Worm (Caenorhabditis elegans) whole organism, L2 larva: ENCODE results near the gene neg-1.

Experiments used
- aly-2 ChIP-seq: fragments of 150-350 bp; optimal IDR thresholded peaks from 2 replicates; lab custom pipeline; 2014; ENCODE audit warnings: missing biosample characterization, missing genetic modification characterization
- ama-1 ChIP-seq: fragments of 150-350 bp; optimal IDR thresholded peaks from 2 replicates; lab custom pipeline; 2018; ENCODE audit warnings: inconsistent platforms
- crh-2 ChIP-seq: sonication (generic microtip); optimal IDR thresholded peaks from 2 replicates; lab custom pipeline; 2017; ENCODE audit warnings: missing biosample characterization, missing genetic modification characterization
- elt-3 ChIP-seq: sonication (generic microtip); optimal IDR thresholded peaks from 2 replicates; lab custom pipeline; 2017; ENCODE audit warnings: missing biosample characterization, missing genetic modification characterization
- gmeb-1 ChIP-seq: fragments of 150-350 bp; optimal IDR thresholded peaks from 2 replicates; lab custom pipeline; 2014; ENCODE audit warnings: missing biosample characterization, missing genetic modification characterization
- nhr-10 ChIP-seq: sonication (generic microtip); optimal IDR thresholded peaks from 2 replicates; lab custom pipeline; 2017; ENCODE audit warnings: missing biosample characterization, missing genetic modification characterization
- nhr-6 ChIP-seq: fragments of 150-350 bp; optimal IDR thresholded peaks from 2 replicates; lab custom pipeline; 2014; ENCODE audit warnings: missing biosample characterization, missing genetic modification characterization
- unc-39 ChIP-seq: fragments of 150-350 bp; optimal IDR thresholded peaks from 2 replicates; lab custom pipeline; 2014; ENCODE audit warnings: missing biosample characterization, missing genetic modification characterization

DNA sequence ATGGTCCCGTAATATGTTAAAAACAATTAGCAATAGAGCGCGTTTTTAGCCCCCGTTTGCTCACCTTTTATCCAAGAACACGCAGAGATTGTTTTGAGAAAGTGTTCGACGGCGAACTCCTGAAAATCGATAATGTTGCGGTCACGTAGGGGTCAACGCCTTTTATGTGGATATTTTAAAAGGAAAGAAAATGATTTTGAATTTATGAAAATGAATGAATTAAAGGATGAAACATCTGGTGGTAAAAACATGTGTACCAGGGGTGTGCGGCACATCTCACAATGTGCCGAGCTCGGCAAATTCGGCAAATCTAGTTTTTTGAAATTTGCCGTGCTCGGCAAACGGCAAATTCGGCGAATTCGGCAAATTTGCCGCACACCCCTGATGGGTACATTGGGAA is 25.4 kb upstream of the neg-1 start, which contains the start of gene F13A2.4:
- no peak for TF ChIP-seq elt-3 (tag; lab: Kevin White, UChicago)
- no peak for TF ChIP-seq gmeb-1
- TF ChIP-seq aly-2 (tag; lab: Kevin White, UChicago): no peak
- TF ChIP-seq unc-39 (tag; lab: Kevin White, UChicago): no peak
- TF ChIP-seq ama-1: no peak
- no peak for TF ChIP-seq nhr-10
- TF ChIP-seq nhr-6 (tag; lab: Kevin White, UChicago): no peak
- TF ChIP-seq crh-2 (tag; lab: Kevin White, UChicago): no peak
